Fruit fly (Drosophila melanogaster): ENCODE data around the gene Rh3.
A peak's percentile ranks its signal among the peaks of the same experiment; 100 is the strongest.
"Not testable (repeated sequence)": the region's sequence is repeated elsewhere in the genome, so short reads cannot be mapped to it uniquely, and the experiment has no call there.

The Rh3 gene

DNA sequence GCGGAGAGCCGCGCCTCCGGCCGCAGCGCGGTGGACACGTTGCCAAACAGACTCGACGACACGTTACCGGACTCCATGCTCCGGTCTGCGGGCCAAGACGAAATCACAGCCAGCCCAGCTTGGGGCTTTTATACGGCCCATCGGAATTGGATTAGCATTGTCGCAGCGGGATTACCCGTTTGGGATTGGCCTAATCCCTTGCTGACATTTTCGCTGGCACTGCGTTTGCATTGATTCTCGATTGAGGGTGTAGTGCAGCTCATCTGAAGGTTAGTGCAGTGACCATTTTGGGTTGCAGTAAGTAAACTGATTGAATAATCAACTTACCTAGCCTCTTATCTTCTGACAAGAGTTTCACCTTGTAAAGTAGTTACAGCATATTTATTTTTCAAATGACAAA is at the start of gene Rh3:
Gene Rh3, minus strand, starts transcription at position 101 of the 400 bp plus-strand sequence.
- no peak for TF ChIP-seq noc (tag; optimal IDR thresholded peaks at IDR 0.05)

DNA sequence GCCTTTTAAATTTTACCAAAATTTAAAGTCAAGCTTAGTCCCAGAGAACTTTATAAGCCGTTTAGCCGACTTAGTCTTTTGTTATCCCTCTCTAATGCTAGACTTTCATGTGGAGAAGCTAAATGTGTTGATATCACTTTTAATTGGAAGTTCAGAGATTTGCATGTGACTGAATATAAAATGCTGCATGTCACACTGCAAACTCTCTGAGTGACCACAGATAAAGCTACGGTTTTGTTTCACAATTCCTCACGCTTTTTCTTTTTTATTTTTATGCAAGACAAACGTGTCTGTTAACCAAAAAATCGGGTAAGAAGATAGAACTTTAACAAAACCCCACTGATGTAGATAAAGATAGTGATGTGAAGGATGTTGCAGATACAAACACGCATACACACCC is 42.1 kb upstream of the Rh3 start:
- TF ChIP-seq noc (tag; optimal IDR thresholded peaks at IDR 0.05): no peak

DNA sequence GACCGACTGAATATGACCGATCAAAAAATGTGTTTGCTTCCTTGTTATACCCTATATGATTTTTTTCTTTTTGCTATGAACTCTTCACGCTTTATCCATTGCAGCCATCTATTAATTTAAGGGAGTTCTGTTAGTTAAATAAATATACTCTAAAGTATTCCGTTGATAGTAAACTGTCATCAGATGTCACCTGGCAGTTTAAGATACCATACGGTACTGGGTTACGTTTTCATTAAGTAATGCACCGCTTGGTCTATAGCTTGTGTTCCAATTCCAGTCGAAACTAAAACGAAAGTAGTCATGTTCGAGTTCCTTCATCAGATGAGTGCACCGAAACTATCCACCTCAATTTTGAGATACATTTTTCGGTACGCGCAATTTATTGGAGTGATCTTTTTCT is 38.5 kb upstream of the Rh3 start, which contains the start of gene Gr92a:
Gene Gr92a, plus strand, starts transcription at position 301 of the 400 bp plus-strand sequence.
- no peak for TF ChIP-seq noc (tag; optimal IDR thresholded peaks at IDR 0.05)

DNA sequence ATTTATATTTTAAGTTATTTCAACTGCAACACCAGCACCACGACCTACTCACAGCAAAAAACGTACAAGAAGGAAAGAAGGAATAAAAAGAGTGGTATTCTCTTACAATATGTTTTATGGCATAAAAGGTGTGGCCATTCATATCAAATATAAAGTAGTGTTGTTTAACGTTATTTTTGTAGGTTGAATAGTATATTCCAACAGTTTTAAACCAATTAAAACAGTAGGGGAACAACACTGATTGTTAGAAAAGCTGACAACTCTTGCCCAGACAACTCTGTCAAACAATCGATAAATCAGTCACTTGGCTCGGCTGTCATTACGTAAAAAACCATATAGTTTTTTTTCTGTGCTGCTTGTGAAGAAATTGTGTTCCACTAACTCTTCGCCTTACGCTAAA is 32.3 kb upstream of the Rh3 start, which contains the start of gene CG10887:
Gene CG10887, plus strand, starts transcription at position 301 of the 400 bp plus-strand sequence.
- TF ChIP-seq noc (tag; optimal IDR thresholded peaks at IDR 0.05): not testable (repeated sequence)

DNA sequence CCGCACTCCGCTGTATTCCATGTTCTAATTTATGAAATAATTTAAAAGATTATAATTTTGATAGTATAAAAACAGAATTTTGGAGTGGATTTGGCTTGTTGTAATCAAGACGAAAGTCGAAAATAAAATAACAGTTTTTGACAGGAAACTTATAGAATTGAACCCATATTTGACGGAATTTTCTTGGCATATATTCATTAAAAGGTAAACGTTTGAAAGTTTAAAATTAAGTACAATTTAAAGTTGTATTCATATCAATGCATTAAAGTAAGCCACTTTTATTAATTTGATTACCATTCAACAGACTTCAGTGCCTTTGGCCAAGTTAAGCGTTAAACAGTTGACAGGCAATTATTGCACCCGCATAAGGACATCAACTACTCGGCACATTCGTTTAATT is 25.6 kb upstream of the Rh3 start, which contains the start of gene CG31206:
Gene CG31206, minus strand, starts transcription at position 101 of the 400 bp plus-strand sequence.
- TF ChIP-seq noc (tag; optimal IDR thresholded peaks at IDR 0.05): no peak

DNA sequence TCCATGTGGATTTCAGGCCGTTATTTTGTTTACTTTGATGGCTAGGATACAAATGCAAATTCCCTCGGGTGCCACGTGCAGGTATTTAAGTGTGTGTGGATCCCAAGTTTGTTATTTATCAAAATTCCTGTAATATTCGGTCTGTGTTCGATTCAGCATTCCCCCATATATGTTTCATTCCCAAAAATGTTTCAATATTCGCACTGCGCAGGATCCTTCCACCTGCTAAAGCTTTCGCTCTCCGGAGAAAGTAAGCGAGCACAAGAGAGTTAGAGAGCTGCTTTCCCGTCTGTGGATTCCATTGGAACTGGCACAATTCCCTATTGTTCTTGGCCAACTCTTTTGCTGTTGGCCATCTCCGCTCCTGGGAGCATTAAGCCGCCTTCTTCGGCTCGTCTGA is 2.0 kb downstream of the Rh3 start:
- no peak for TF ChIP-seq noc (tag; optimal IDR thresholded peaks at IDR 0.05)

DNA sequence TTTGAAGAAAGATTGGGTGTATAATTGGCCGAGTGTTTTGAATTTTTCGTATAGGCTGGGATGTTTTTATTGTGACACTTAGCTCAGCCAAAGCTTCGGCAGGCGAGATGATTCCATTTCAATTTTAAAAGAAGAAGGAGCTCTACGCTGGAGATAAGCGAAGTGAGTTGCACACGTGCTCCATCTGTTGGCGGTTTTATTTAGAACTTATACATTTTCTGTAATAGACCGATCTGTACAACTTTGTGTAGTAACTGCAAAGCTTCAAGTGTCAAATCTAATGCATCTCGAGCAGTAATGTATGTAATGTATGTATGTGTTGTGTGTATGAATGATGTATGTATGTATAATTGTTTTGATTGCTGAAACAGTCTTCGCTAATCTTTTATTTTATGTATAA is 15.8 kb downstream of the Rh3 start:
- TF ChIP-seq noc (tag; optimal IDR thresholded peaks at IDR 0.05): no peak

DNA sequence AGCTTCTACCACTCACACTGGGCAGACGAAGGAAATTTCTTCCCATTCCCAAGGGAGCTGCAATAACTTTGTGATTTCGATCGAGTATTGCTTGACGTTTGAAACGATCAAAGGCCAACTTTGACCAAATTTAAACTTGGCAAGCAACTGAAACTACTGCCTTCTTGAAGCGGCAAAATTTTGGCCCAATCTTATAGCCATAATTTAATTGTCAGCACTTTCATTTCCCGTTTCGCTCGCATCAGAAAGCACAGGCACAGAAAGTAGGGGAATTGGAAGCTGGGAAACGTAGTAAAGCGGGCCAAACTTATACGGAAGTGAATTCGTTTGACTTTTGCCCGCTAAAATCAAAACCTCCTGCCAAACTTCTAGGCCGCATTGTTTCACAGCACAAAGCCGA is 22.6 kb downstream of the Rh3 start, which contains the start of gene CG4390:
Gene CG4390, minus strand, starts transcription at position 101 of the 400 bp plus-strand sequence.
- no peak for TF ChIP-seq noc (tag; optimal IDR thresholded peaks at IDR 0.05)

DNA sequence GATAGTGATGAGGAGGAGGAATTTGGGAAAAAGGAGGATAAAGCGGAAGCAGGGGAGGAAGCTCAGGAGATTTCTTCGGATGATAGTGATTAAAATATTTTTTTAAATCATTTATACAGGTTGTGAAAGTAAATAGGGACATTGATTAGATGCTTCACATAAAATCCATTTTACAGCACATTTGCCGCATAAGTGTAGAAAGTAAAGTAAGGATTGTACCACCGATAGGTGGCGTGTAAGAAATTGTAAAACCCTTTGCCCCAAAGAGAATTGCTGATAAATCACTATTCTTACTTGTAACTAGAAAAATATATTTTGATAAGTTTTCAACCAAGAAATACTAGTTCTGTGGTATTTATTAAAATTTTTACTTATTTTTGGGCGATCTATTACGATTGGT is 23.3 kb downstream of the Rh3 start:
- no peak for TF ChIP-seq noc (tag; optimal IDR thresholded peaks at IDR 0.05)

DNA sequence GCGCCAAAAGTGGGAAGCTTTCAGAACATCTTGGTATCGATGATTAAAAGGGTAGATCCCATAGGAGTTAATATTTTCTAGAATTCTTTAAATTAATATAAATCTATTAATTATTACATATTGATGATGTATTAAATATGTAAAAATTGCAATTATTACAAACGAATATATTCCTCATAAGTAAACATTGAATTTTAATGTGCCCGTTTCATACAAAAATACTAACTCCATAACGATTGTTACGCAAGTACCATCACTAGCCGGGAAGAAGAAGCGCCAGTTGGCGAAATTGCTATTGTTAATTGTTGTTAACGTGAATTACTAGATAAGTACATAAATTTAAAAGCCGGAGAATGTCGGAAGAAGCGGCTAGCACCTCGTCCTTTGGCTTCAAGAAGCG is 24.7 kb downstream of the Rh3 start, which contains the start of gene mdlc:
Gene mdlc, plus strand, starts transcription at position 248 of the 400 bp plus-strand sequence.
- TF ChIP-seq noc (tag; optimal IDR thresholded peaks at IDR 0.05): no peak

DNA sequence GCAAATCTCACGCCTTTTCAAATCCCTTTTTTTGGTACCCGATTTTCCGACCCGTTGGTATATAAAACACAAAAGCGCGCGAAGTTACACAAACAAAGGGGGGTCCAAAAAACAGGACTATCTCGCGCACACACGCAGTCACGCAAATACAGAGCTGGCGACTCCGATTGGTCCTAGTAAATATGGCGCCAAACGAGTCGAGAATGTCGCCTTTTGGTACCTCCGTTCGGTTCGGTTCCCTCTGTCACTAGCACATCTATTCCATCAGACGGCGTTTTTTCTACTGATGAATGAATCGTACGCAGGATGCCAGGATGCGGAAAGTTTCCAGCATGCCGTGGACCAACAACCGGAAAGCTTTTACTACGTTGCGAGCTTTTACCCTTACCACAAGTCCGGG is 26.4 kb downstream of the Rh3 start, which contains the start of gene CG17193:
Gene CG17193, minus strand, starts transcription at position 289 of the 400 bp plus-strand sequence.
- no peak for TF ChIP-seq noc (tag; optimal IDR thresholded peaks at IDR 0.05)

DNA sequence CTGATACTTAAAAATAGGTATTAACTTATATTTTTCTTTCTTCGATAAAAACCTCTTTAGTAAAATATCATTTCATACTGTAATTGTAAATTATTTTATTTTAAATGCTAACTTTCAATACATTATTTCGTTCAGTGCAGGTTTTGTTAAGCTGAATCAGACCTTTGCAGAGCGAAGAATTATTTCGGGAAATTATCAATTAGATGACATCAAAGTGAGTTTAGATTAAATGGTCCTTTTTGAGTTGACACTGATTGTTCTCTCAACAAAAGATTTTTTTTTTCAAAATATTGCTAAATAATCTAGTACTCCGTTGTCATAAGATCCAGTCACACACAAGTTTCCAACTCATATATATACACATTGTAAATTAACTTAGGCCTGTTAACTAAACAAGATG is 39.8 kb downstream of the Rh3 start, which contains the start of the genes CG33934 and Indy-2:
Gene CG33934, plus strand, starts transcription at position 301 of the 400 bp plus-strand sequence.
Gene Indy-2, plus strand, starts transcription at position 301 of the 400 bp plus-strand sequence.
- TF ChIP-seq noc (tag; optimal IDR thresholded peaks at IDR 0.05): no peak

DNA sequence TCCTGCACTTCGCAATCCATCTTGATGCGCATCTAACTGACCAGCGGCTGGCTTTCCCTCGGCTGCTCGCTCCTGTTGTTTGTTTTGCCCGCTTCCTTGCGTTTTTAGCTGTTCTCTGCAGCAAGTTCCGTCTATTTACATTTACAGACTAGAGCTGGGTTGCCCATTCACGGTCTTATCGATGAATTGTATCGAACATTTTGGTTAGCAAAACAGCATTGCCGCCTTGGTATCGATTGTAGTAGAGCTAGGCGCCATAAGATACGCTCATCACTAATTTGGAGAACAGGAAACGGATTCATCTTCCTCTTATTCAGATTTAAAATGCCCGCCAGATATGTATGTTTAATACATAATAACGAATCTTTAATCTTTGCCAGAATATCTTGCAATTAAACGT is 46.4 kb downstream of the Rh3 start, which contains the start of gene Regnase-1:
Gene Regnase-1, minus strand, starts transcription at position 170 of the 400 bp plus-strand sequence.
- TF ChIP-seq noc (tag; optimal IDR thresholded peaks at IDR 0.05): peak; percentile 68

DNA sequence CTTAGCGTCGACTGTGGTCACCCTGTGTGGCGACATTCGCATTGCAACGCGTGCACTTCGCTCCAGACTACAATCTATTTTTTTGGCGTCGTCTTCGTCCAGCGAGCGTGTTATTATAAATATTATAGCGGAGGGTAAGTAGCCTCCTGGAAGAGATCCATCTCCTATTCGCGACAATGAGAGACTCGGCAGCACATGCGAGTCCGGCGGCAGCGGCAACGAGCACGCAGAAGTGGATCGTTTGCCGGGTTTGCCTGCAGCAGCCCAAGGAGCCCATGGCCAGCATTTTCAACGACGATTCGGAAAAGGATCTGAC is 50.5 kb downstream of the Rh3 start, which contains the start of gene idc:
Gene idc, plus strand, starts transcription at position 60 of the 316 bp plus-strand sequence.
- no peak for TF ChIP-seq noc (tag; optimal IDR thresholded peaks at IDR 0.05)

Data from whole organism, larva.